Worm (Caenorhabditis elegans) whole organism, L1 larva: ENCODE measurements around the gene F56C3.7.
A peak's percentile ranks its signal among the peaks of the same experiment; 100 is the strongest.

Experiments used
- C34B4.2 ChIP-seq: sonication (generic microtip); optimal IDR thresholded peaks from 2 replicates; lab custom pipeline; 2017; ENCODE audit warnings: mild to moderate bottlenecking, missing genetic modification characterization, missing compliant biosample characterization
- Y116A8C.19 ChIP-seq: sonication (generic microtip); optimal IDR thresholded peaks from 2 replicates; lab custom pipeline; 2016; ENCODE audit warnings: missing compliant biosample characterization, missing genetic modification characterization, borderline replicate concordance
- aha-1 ChIP-seq: fragments of 150-350 bp; optimal IDR thresholded peaks from 2 replicates; lab custom pipeline; 2014; ENCODE audit warnings: missing biosample characterization, missing genetic modification characterization
- alr-1 ChIP-seq: fragments of 200-800 bp; sonication (Bioruptor generic); optimal IDR thresholded peaks from 2 replicates; lab custom pipeline; 2018; ENCODE audit warnings: borderline replicate concordance, mild to moderate bottlenecking, missing genetic modification characterization, missing compliant biosample characterization
- aly-2 ChIP-seq: fragments of 150-350 bp; optimal IDR thresholded peaks from 2 replicates; lab custom pipeline; 2014; ENCODE audit warnings: missing biosample characterization, missing genetic modification characterization
- ama-1 ChIP-seq: fragments of 150-350 bp; optimal IDR thresholded peaks from 2 replicates; lab custom pipeline; 2014
- blmp-1 ChIP-seq: fragments of 150-350 bp; optimal IDR thresholded peaks from 2 replicates; lab custom pipeline; 2014; ENCODE audit warnings: missing biosample characterization, missing genetic modification characterization
- ceh-8 ChIP-seq: fragments of 200-800 bp; sonication (Bioruptor generic); optimal IDR thresholded peaks from 2 replicates; lab custom pipeline; 2018; ENCODE audit warnings: mild to moderate bottlenecking, missing genetic modification characterization, moderate library complexity, missing compliant biosample characterization
- ceh-90 ChIP-seq: sonication (generic microtip); optimal IDR thresholded peaks from 2 replicates; lab custom pipeline; 2016; ENCODE audit warnings: missing genetic modification characterization, missing compliant biosample characterization
- dsc-1 ChIP-seq: sonication (generic microtip); optimal IDR thresholded peaks from 2 replicates; lab custom pipeline; 2016; ENCODE audit warnings: mild to moderate bottlenecking, missing genetic modification characterization, missing compliant biosample characterization
- egl-13 ChIP-seq: sonication (generic microtip); optimal IDR thresholded peaks from 2 replicates; lab custom pipeline; 2016; ENCODE audit warnings: missing genotype, missing genetic modification reagents, missing genetic modification characterization, missing compliant biosample characterization
- egl-27 ChIP-seq, 2 experiments: fragments of 150-350 bp in 1 of 2; sonication (generic microtip); optimal IDR thresholded peaks; 3 replicates each; lab custom pipeline; 2017 to 2018; ENCODE audit warnings: missing biosample characterization in 2 of 2, missing genetic modification characterization in 2 of 2, missing genetic modification reagents in 2 of 2
- elt-2 ChIP-seq: sonication (generic microtip); optimal IDR thresholded peaks from 2 replicates; lab custom pipeline; 2016; ENCODE audit warnings: missing genetic modification characterization, mild to moderate bottlenecking, inconsistent platforms, missing compliant biosample characterization, missing genetic modification reagents
- elt-3 ChIP-seq, 6 experiments: fragments of 150-350 bp in 1 of 6; sonication (generic microtip); optimal IDR thresholded peaks; 2 replicates each; lab custom pipeline; 2017 to 2018; ENCODE audit warnings: missing biosample characterization in 6 of 6, missing genetic modification characterization in 6 of 6, inconsistent platforms in 1 of 6
- fkh-10 ChIP-seq: sonication (generic microtip); optimal IDR thresholded peaks from 2 replicates; lab custom pipeline; 2017; ENCODE audit warnings: missing biosample characterization, missing genetic modification reagents, missing genetic modification characterization
- fkh-8 ChIP-seq: sonication (generic microtip); optimal IDR thresholded peaks from 2 replicates; lab custom pipeline; 2016; ENCODE audit warnings: mild to moderate bottlenecking, missing genetic modification characterization, missing compliant biosample characterization
- fos-1 ChIP-seq: fragments of 150-350 bp; optimal IDR thresholded peaks from 2 replicates; lab custom pipeline; 2014; ENCODE audit warnings: missing biosample characterization, missing genetic modification characterization
- grh-1 ChIP-seq: fragments of 200-800 bp; sonication (Bioruptor generic); IDR thresholded peaks from 2 replicates; pipeline ENCODE4 v1.3.6; 2022; ENCODE audit warnings: missing genetic modification reagents, missing genetic modification characterization, missing compliant biosample characterization
- hlh-4 ChIP-seq: sonication (generic microtip); optimal IDR thresholded peaks from 2 replicates; lab custom pipeline; 2016; ENCODE audit warnings: mild to moderate bottlenecking, missing genetic modification characterization, missing compliant biosample characterization
- irx-1 ChIP-seq: sonication (generic microtip); optimal IDR thresholded peaks from 2 replicates; lab custom pipeline; 2016; ENCODE audit warnings: missing genetic modification characterization, missing compliant biosample characterization
- jun-1 ChIP-seq: fragments of 150-350 bp; optimal IDR thresholded peaks from 2 replicates; lab custom pipeline; 2014; ENCODE audit warnings: missing biosample characterization, missing genetic modification reagents, missing genetic modification characterization
- lin-14 ChIP-seq: fragments of 200-800 bp; sonication (Bioruptor generic); optimal IDR thresholded peaks from 2 replicates; lab custom pipeline; 2018; ENCODE audit warnings: mild to moderate bottlenecking, missing genetic modification characterization, moderate library complexity, missing compliant biosample characterization
- lin-15B ChIP-seq: fragments of 150-350 bp; sonication (generic microtip); optimal IDR thresholded peaks from 3 replicates; lab custom pipeline; 2014; ENCODE audit warnings: missing biosample characterization, missing genetic modification characterization
- lin-35 ChIP-seq, 2 experiments: fragments of 150-350 bp; optimal IDR thresholded peaks; 2 replicates each; lab custom pipeline; 2014; ENCODE audit warnings: missing biosample characterization in 2 of 2, missing genetic modification characterization in 2 of 2, missing genetic modification reagents in 2 of 2
- lin-39 ChIP-seq: fragments of 150-350 bp; optimal IDR thresholded peaks from 2 replicates; lab custom pipeline; 2014; ENCODE audit warnings: missing biosample characterization, missing genetic modification reagents, missing genetic modification characterization
- mdl-1 ChIP-seq, 2 experiments: fragments of 150-350 bp; optimal IDR thresholded peaks; 2 replicates each; lab custom pipeline; 2014 to 2017; ENCODE audit warnings: missing biosample characterization in 2 of 2, missing genetic modification characterization in 2 of 2, inconsistent platforms in 1 of 2
- mef-2 ChIP-seq: fragments of 150-350 bp; optimal IDR thresholded peaks from 2 replicates; lab custom pipeline; 2014; ENCODE audit warnings: missing biosample characterization, missing genetic modification characterization
- nhr-11 ChIP-seq: fragments of 150-350 bp; optimal IDR thresholded peaks from 2 replicates; lab custom pipeline; 2014; ENCODE audit warnings: missing biosample characterization, missing genetic modification characterization
- nhr-20 ChIP-seq: sonication (generic microtip); optimal IDR thresholded peaks from 2 replicates; lab custom pipeline; 2016; ENCODE audit warnings: mild to moderate bottlenecking, missing genetic modification characterization, missing compliant biosample characterization
- nhr-237 ChIP-seq: fragments of 150-350 bp; optimal IDR thresholded peaks from 2 replicates; lab custom pipeline; 2014; ENCODE audit warnings: missing biosample characterization, missing genetic modification characterization
- nhr-28 ChIP-seq: fragments of 150-350 bp; optimal IDR thresholded peaks from 2 replicates; lab custom pipeline; 2014; ENCODE audit warnings: missing biosample characterization, missing genetic modification characterization
- nhr-47 ChIP-seq: sonication (generic microtip); optimal IDR thresholded peaks from 2 replicates; lab custom pipeline; 2016; ENCODE audit warnings: mild to moderate bottlenecking, missing genetic modification characterization, moderate library complexity, missing compliant biosample characterization
- nhr-84 ChIP-seq: sonication (generic microtip); optimal IDR thresholded peaks from 2 replicates; lab custom pipeline; 2017; ENCODE audit warnings: missing biosample characterization, missing genetic modification characterization
- nhr-85 ChIP-seq: sonication (generic microtip); peaks from one replicate; lab custom pipeline; 2016; ENCODE audit warnings: missing genetic modification characterization, inconsistent platforms, missing compliant biosample characterization
- nhr-90 ChIP-seq: sonication (generic microtip); optimal IDR thresholded peaks from 2 replicates; lab custom pipeline; 2016; ENCODE audit warnings: mild to moderate bottlenecking, missing genetic modification characterization, missing compliant biosample characterization; ENCODE audit not compliant: poor library complexity
- pag-3 ChIP-seq: sonication (generic microtip); optimal IDR thresholded peaks from 2 replicates; lab custom pipeline; 2017; ENCODE audit warnings: missing genetic modification characterization, mild to moderate bottlenecking, missing compliant biosample characterization, antibody characterized with exemption, borderline replicate concordance; ENCODE audit not compliant: insufficient read depth
- pqm-1 ChIP-seq: sonication (generic microtip); optimal IDR thresholded peaks from 3 replicates; lab custom pipeline; 2017; ENCODE audit warnings: missing biosample characterization, missing genetic modification characterization
- snpc-4 ChIP-seq: fragments of 150-350 bp; optimal IDR thresholded peaks from 2 replicates; lab custom pipeline; 2014; ENCODE audit warnings: missing biosample characterization, missing genetic modification characterization
- sup-37 ChIP-seq: fragments of 200-800 bp; sonication (Bioruptor generic); optimal IDR thresholded peaks from 2 replicates; lab custom pipeline; 2018; ENCODE audit warnings: mild to moderate bottlenecking, missing genetic modification characterization, missing compliant biosample characterization
- tbx-2 ChIP-seq: sonication (generic microtip); optimal IDR thresholded peaks from 2 replicates; lab custom pipeline; 2016; ENCODE audit warnings: missing genetic modification characterization, missing compliant biosample characterization
- unc-130 ChIP-seq: fragments of 150-350 bp; optimal IDR thresholded peaks from 2 replicates; lab custom pipeline; 2017; ENCODE audit warnings: missing biosample characterization, missing genetic modification characterization, inconsistent platforms
- unc-30 ChIP-seq: sonication (generic microtip); optimal IDR thresholded peaks from 2 replicates; lab custom pipeline; 2017; ENCODE audit warnings: missing biosample characterization, missing genetic modification characterization
- unc-62 ChIP-seq: fragments of 150-350 bp; optimal IDR thresholded peaks from 2 replicates; lab custom pipeline; 2014; ENCODE audit warnings: missing biosample characterization, missing genetic modification reagents, missing genetic modification characterization

Gene F56C3.7

DNA sequence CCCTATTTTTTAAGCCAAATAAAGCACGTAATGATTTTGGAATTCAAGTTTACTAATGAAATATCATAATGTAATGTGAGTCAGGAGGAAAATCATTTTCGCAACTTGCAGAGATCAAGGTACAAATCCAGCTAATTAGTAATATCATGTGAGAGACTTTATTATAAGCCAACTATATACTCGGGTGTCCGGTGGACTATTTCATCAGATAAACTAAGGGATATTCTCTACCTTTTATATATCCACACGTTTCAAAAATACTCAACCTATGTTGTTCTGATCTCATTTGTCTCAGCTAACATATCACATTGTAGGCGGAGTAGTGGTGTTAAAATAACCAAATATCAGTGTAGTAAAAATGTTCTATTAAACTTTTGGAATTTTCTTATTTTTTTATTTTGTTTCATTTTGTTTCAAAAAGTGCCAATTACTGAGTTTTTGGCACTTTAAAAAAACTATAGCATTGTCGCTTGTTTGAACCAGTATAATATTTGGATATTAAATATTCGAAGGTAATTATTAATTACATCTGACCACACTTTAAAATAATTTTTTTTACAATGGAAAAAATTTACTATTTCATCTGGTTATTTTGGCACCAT is 18.9 kb upstream of the F56C3.7 start (continued):
- TF ChIP-seq jun-1 (tag; lab: Kevin White, UChicago): peak; percentile 97
- no peak for TF ChIP-seq C34B4.2 (tag; lab: Kevin White, UChicago)
- TF ChIP-seq lin-15B (tag; lab: Kevin White, UChicago): no peak
- TF ChIP-seq lin-39 (tag; lab: Kevin White, UChicago): peak; percentile 94
- no peak for TF ChIP-seq nhr-84 (tag; lab: Kevin White, UChicago)
- no peak for TF ChIP-seq pag-3 (tag; lab: Kevin White, UChicago)
- TF ChIP-seq egl-13 (tag; lab: Kevin White, UChicago): peak; percentile 79
- TF ChIP-seq fkh-10 (GFP tag; lab: Kevin White, UChicago): peak; percentile 97
- no peak for TF ChIP-seq aha-1 (tag; lab: Kevin White, UChicago)
- peak; percentile 82 for TF ChIP-seq lin-14 (GFP tag; lab: Kevin White, UChicago)
- no peak for TF ChIP-seq mdl-1 (tag; optimal IDR thresholded peaks at IDR 0.05; lab: Kevin White, UChicago)
- peak; percentile 55 to 83 for TF ChIP-seq lin-35 (GFP tag; optimal IDR thresholded peaks at IDR 0.05; lab: Kevin White, UChicago)
- TF ChIP-seq alr-1: no peak
- peak in 4 of 6 experiments; percentile 46 to 94 (median 68) for TF ChIP-seq elt-3 (tag; optimal IDR thresholded peaks at IDR 0.05; lab: Kevin White, UChicago)
- TF ChIP-seq nhr-90 (tag; lab: Kevin White, UChicago): peak; percentile 94
- peak; percentile 83 for TF ChIP-seq nhr-237
- peak; percentile 74 for TF ChIP-seq aly-2 (tag; lab: Kevin White, UChicago)
- peak; percentile 93 for TF ChIP-seq fkh-8
- no peak for TF ChIP-seq mef-2 (tag; lab: Kevin White, UChicago)
- TF ChIP-seq ceh-8 (GFP tag; lab: Kevin White, UChicago): peak; percentile 95
- TF ChIP-seq fos-1 (tag; lab: Kevin White, UChicago): peak; percentile 91
- no peak for TF ChIP-seq ceh-90 (tag; lab: Kevin White, UChicago)
- peak; percentile 65 for TF ChIP-seq sup-37 (GFP tag; lab: Kevin White, UChicago)
- TF ChIP-seq ama-1: no peak
- TF ChIP-seq unc-130 (tag; lab: Kevin White, UChicago): no peak
- no peak for TF ChIP-seq unc-30
- peak; percentile 89 for TF ChIP-seq tbx-2 (tag; lab: Kevin White, UChicago)
- peak; percentile 99 for TF ChIP-seq dsc-1 (tag; lab: Kevin White, UChicago)
- no peak for TF ChIP-seq pqm-1 (tag; lab: Kevin White, UChicago)
- no peak for TF ChIP-seq blmp-1
- TF ChIP-seq irx-1 (tag; lab: Kevin White, UChicago): peak; percentile 86
- no peak for TF ChIP-seq hlh-4
- TF ChIP-seq snpc-4 (tag; lab: Kevin White, UChicago): peak; percentile 69
- TF ChIP-seq grh-1 (GFP tag; lab: Robert Waterston, UW): peak; percentile 75
- peak; percentile 96 for TF ChIP-seq nhr-11
- TF ChIP-seq nhr-47 (tag; lab: Kevin White, UChicago): peak; percentile 98
- peak; percentile 64 for TF ChIP-seq elt-2 (tag; lab: Kevin White, UChicago)
- TF ChIP-seq nhr-20 (tag; lab: Kevin White, UChicago): peak; percentile 92
- TF ChIP-seq nhr-28 (tag; lab: Kevin White, UChicago): peak; percentile 18
- peak in 1 of 2 experiments; percentile 49 for TF ChIP-seq egl-27 (tag; optimal IDR thresholded peaks at IDR 0.05; lab: Kevin White, UChicago)
- TF ChIP-seq nhr-85 (tag; lab: Kevin White, UChicago): peak; percentile 87
- TF ChIP-seq unc-62 (GFP tag; lab: Kevin White, UChicago): no peak
- TF ChIP-seq Y116A8C.19 (tag; lab: Kevin White, UChicago): no peak
